Worm (Caenorhabditis elegans): Measurements from ENCODE around the gene ttr-21.
A peak's percentile ranks its signal among the peaks of the same experiment; 100 is the strongest.

ttr-21 gene

DNA sequence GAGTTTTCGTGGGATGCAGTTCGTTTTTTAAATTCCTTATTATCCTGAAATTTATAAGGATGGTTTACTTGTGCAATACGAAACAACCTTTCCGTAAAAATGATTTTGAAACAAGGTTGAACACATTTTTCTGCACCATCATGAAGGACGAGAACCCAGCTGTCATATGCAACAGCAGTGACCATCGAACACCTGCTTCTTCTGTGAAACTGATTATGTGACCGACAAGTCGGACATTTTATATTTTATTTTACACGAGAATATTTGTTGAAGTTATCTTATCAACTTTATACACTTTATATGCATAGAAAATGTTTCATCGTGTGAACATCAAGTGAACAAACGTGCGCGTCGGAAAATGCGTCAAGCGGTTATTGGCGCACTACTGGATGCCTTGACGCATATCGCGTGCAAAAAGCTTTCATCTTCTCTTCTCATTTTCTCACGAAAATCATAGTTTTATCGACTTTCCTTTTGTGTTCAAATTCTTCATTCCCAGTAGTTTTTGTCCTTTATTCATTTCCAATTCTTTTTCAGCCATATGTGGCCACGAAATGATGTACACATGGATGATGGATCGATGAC is 35.3 kb downstream of the ttr-21 start, which contains the start of gene sel-10:
Gene sel-10, plus strand, starts transcription at position 538 of the 585 bp plus-strand sequence.
- no peak for TF ChIP-seq npax-4 (tag; optimal IDR thresholded peaks at IDR 0.05)
- TF ChIP-seq pha-2 (tag; optimal IDR thresholded peaks at IDR 0.05): no peak
- no peak for TF ChIP-seq ceh-22 (tag; optimal IDR thresholded peaks at IDR 0.05)
- no peak for TF ChIP-seq syd-9 (tag; optimal IDR thresholded peaks at IDR 0.05)
- no peak for TF ChIP-seq ref-2 (tag; optimal IDR thresholded peaks at IDR 0.05)
- TF ChIP-seq ceh-48 (tag; optimal IDR thresholded peaks at IDR 0.05): peak; percentile 7
- TF ChIP-seq pax-1 (tag; optimal IDR thresholded peaks at IDR 0.05): no peak
- no peak for TF ChIP-seq nhr-11 (tag; optimal IDR thresholded peaks at IDR 0.05)
- no peak for TF ChIP-seq eyg-1 (tag; optimal IDR thresholded peaks at IDR 0.05)
- peak; percentile 33 for TF ChIP-seq ceh-31 (tag; optimal IDR thresholded peaks at IDR 0.05)
- TF ChIP-seq nfya-1 (tag; optimal IDR thresholded peaks at IDR 0.05): peak; percentile 25
- TF ChIP-seq elt-4 (tag; optimal IDR thresholded peaks at IDR 0.05): no peak
- TF ChIP-seq ceh-18 (tag; optimal IDR thresholded peaks at IDR 0.05): no peak
- no peak for TF ChIP-seq ceh-19 (GFP tag; optimal IDR thresholded peaks at IDR 0.05)
- TF ChIP-seq ceh-24 (tag; optimal IDR thresholded peaks at IDR 0.05): no peak
- no peak for TF ChIP-seq pha-4 (tag; optimal IDR thresholded peaks at IDR 0.05)
- TF ChIP-seq tbx-7 (tag; optimal IDR thresholded peaks at IDR 0.05): no peak
- no peak for TF ChIP-seq che-1 (tag; optimal IDR thresholded peaks at IDR 0.05)
- no peak for TF ChIP-seq ztf-16 (tag; optimal IDR thresholded peaks at IDR 0.05)
- no peak for TF ChIP-seq zip-5 (tag; optimal IDR thresholded peaks at IDR 0.05)
- no peak for TF ChIP-seq Y22D7AL.16 (tag; optimal IDR thresholded peaks at IDR 0.05)
- TF ChIP-seq gmeb-2 (tag; optimal IDR thresholded peaks at IDR 0.05): no peak
- no peak for TF ChIP-seq ceh-6 (GFP tag; optimal IDR thresholded peaks at IDR 0.05)
- no peak for TF ChIP-seq mec-3 (tag; optimal IDR thresholded peaks at IDR 0.05; ENCODE audit: borderline replicate concordance)
- TF ChIP-seq F13H6.1 (tag; optimal IDR thresholded peaks at IDR 0.05): no peak
- TF ChIP-seq ceh-45 (GFP tag; IDR thresholded peaks at IDR 0.05): no peak
- TF ChIP-seq dmd-4 (tag; optimal IDR thresholded peaks at IDR 0.05; ENCODE audit: borderline replicate concordance): no peak
- no peak for TF ChIP-seq T23F11.4 (GFP tag; optimal IDR thresholded peaks at IDR 0.05)
- no peak for TF ChIP-seq ceh-34 (tag; optimal IDR thresholded peaks at IDR 0.05)
- TF ChIP-seq fax-1 (tag; optimal IDR thresholded peaks at IDR 0.05): no peak
- TF ChIP-seq hlh-6 (tag; optimal IDR thresholded peaks at IDR 0.05): no peak
- no peak for TF ChIP-seq unc-42 (tag; optimal IDR thresholded peaks at IDR 0.05)
- no peak for TF ChIP-seq unc-86 (tag; optimal IDR thresholded peaks at IDR 0.05)
- TF ChIP-seq nhr-232 (tag; optimal IDR thresholded peaks at IDR 0.05): no peak
- peak; percentile 11 for TF ChIP-seq rnt-1 (tag; optimal IDR thresholded peaks at IDR 0.05)
- TF ChIP-seq elt-2 (tag; optimal IDR thresholded peaks at IDR 0.05): peak; percentile 41
- TF ChIP-seq sox-4 (tag; optimal IDR thresholded peaks at IDR 0.05): no peak
- peak; percentile 19 for TF ChIP-seq tbx-2 (tag; optimal IDR thresholded peaks at IDR 0.05)
- TF ChIP-seq hlh-15 (tag; optimal IDR thresholded peaks at IDR 0.05): no peak
- no peak for TF ChIP-seq pag-3 (tag; optimal IDR thresholded peaks at IDR 0.05; ENCODE audit: borderline replicate concordance)
- TF ChIP-seq sdc-2 (tag; optimal IDR thresholded peaks at IDR 0.05): no peak

DNA sequence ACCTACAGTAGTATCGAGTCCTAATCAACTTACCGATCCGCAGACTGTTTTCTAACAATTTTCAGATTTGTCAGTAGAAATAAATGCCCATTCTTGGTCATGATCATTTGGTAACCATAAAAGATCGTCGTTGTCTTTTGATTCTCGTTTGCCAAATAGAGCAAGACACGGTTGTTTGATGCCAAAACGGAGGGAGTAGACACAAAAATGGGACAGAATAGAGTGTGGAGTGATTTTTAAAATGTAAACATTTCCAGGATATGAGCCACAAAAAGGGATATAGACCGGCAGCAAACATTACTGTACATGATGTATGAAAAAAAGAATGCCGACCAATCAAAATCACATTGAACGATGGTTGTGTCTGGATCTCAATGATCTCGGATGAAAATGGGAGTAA is 37.3 kb downstream of the ttr-21 start, which contains the start of gene F55B12.2:
Gene F55B12.2, minus strand, starts transcription at position 101 of the 400 bp plus-strand sequence.
- no peak for TF ChIP-seq lim-6 (tag; optimal IDR thresholded peaks at IDR 0.05)
- TF ChIP-seq K02D7.2 (tag; optimal IDR thresholded peaks at IDR 0.05): no peak
- no peak for TF ChIP-seq ceh-14 (tag; optimal IDR thresholded peaks at IDR 0.05)
- TF ChIP-seq gmeb-2 (tag; optimal IDR thresholded peaks at IDR 0.05): no peak
- TF ChIP-seq ets-4 (tag; optimal IDR thresholded peaks at IDR 0.05): no peak
- TF ChIP-seq pros-1 (tag; optimal IDR thresholded peaks at IDR 0.05): no peak
- TF ChIP-seq syd-9 (tag; optimal IDR thresholded peaks at IDR 0.05): no peak
- no peak for TF ChIP-seq fkh-6 (tag; optimal IDR thresholded peaks at IDR 0.05)
- no peak for TF ChIP-seq unc-86 (tag; optimal IDR thresholded peaks at IDR 0.05)
- no peak for TF ChIP-seq ceh-34 (tag; optimal IDR thresholded peaks at IDR 0.05)
- no peak for TF ChIP-seq dmd-4 (tag; optimal IDR thresholded peaks at IDR 0.05; ENCODE audit: borderline replicate concordance)
- TF ChIP-seq ceh-2 (tag; optimal IDR thresholded peaks at IDR 0.05): no peak
- no peak for TF ChIP-seq ceh-9 (tag; optimal IDR thresholded peaks at IDR 0.05)
- no peak for TF ChIP-seq dve-1 (tag; optimal IDR thresholded peaks at IDR 0.05)
- no peak for TF ChIP-seq lin-11 (tag; optimal IDR thresholded peaks at IDR 0.05)
- TF ChIP-seq pag-3 (tag; optimal IDR thresholded peaks at IDR 0.05; ENCODE audit: borderline replicate concordance): no peak
- TF ChIP-seq tbx-2 (tag; optimal IDR thresholded peaks at IDR 0.05): no peak
- TF ChIP-seq nfya-1 (tag; optimal IDR thresholded peaks at IDR 0.05): no peak

All from whole organism, late embryonic.